Worm (Caenorhabditis elegans) whole organism, early embryonic: ENCODE data around the gene ZC239.4.

Experiments used
- aly-1 ChIP-seq: sonication (generic microtip); optimal IDR thresholded peaks from 2 replicates; lab custom pipeline; 2016; ENCODE audit warnings: missing genetic modification characterization, missing compliant biosample characterization
- ama-1 ChIP-seq: fragments of 150-350 bp; optimal IDR thresholded peaks from 2 replicates; lab custom pipeline; 2014
- hmg-4 ChIP-seq: fragments of 200-800 bp; sonication (Bioruptor generic); optimal IDR thresholded peaks from 2 replicates; lab custom pipeline; 2018; ENCODE audit warnings: mild to moderate bottlenecking, missing genetic modification characterization, missing compliant biosample characterization
- hnd-1 ChIP-seq: sonication (generic microtip); optimal IDR thresholded peaks from 2 replicates; lab custom pipeline; 2016; ENCODE audit warnings: missing genetic modification characterization, missing compliant biosample characterization
- pes-1 ChIP-seq: fragments of 200-800 bp; sonication (Bioruptor generic); IDR thresholded peaks from 2 replicates; pipeline ENCODE4 v1.3.6; 2022; ENCODE audit warnings: missing genetic modification reagents, missing genetic modification characterization, missing compliant biosample characterization
- sea-1 ChIP-seq: fragments of 200-800 bp; sonication (Bioruptor generic); conservative IDR thresholded peaks from 2 replicates; pipeline ENCODE4 v1.3.6; 2022; ENCODE audit warnings: missing genetic modification characterization, missing compliant biosample characterization

The ZC239.4 gene

ce11 chrII:3264704-3265103 is 50.7 kb downstream of the ZC239.4 start:
- TF ChIP-seq hnd-1: no peak
- TF ChIP-seq pes-1: no peak
- no peak for TF ChIP-seq sea-1 (GFP tag; lab: Robert Waterston, UW)
- TF ChIP-seq aly-1: no peak
- no peak for TF ChIP-seq hmg-4 (GFP tag; lab: Kevin White, UChicago)
- no peak for TF ChIP-seq ama-1 (lab: Kevin White, UChicago)
